Worm (Caenorhabditis elegans): ENCODE data around the gene ins-37.
A peak's percentile ranks its signal among the peaks of the same experiment; 100 is the strongest.

Gene ins-37

ce11 chrII:13834380-13835194 is 1.3 kb downstream of the ins-37 start (continued):
- TF ChIP-seq aha-1 (tag) = peak; percentile 99
- peak; percentile 97 for TF ChIP-seq hmg-1.1 (GFP tag; IDR thresholded peaks at IDR 0.05)
- peak; percentile 65 for TF ChIP-seq jun-1 (tag; optimal IDR thresholded peaks at IDR 0.05)
- TF ChIP-seq R02D3.7 (tag; optimal IDR thresholded peaks at IDR 0.05) = no peak
- peak; percentile 77 for TF ChIP-seq lim-7 (GFP tag; IDR thresholded peaks at IDR 0.05)
- TF ChIP-seq F37D6.2 (tag; optimal IDR thresholded peaks at IDR 0.05) = peak; percentile 87
- TF ChIP-seq unc-39 (tag; optimal IDR thresholded peaks at IDR 0.05) = no peak
- TF ChIP-seq nhr-10 (tag; optimal IDR thresholded peaks at IDR 0.05) = no peak
- TF ChIP-seq zip-2 (tag; optimal IDR thresholded peaks at IDR 0.05) = peak; percentile 69
- TF ChIP-seq lin-15B (tag; optimal IDR thresholded peaks at IDR 0.05) = no peak
- peak; percentile 92 for TF ChIP-seq lin-38 (GFP tag; IDR thresholded peaks at IDR 0.05)
- no peak for TF ChIP-seq zag-1 (tag; optimal IDR thresholded peaks at IDR 0.05)
- TF ChIP-seq lin-13 (GFP tag; optimal IDR thresholded peaks at IDR 0.05) = peak; percentile 89
- peak; percentile 97 for TF ChIP-seq nhr-42 (GFP tag; IDR thresholded peaks at IDR 0.05)
- TF ChIP-seq mdl-1 (tag; optimal IDR thresholded peaks at IDR 0.05) = peak; percentile 10 to 11
- peak; percentile 87 for TF ChIP-seq nhr-11 (tag; optimal IDR thresholded peaks at IDR 0.05)
- TF ChIP-seq ceh-82 (tag; optimal IDR thresholded peaks at IDR 0.05) = no peak
- TF ChIP-seq aly-2 (tag; optimal IDR thresholded peaks at IDR 0.05) = no peak
- TF ChIP-seq dve-1 (tag; optimal IDR thresholded peaks at IDR 0.05; ENCODE audit: insufficient read depth) = peak; percentile 95
- TF ChIP-seq tag-97 (GFP tag; IDR thresholded peaks at IDR 0.05) = no peak
- peak; percentile 79 for TF ChIP-seq spr-1 (tag; optimal IDR thresholded peaks at IDR 0.05)
- peak; percentile 66 for TF ChIP-seq zfp-2 (tag; optimal IDR thresholded peaks at IDR 0.05)
- peak; percentile 35 for TF ChIP-seq pqm-1 (tag; optimal IDR thresholded peaks at IDR 0.05)
- peak; percentile 24 for TF ChIP-seq mxl-3 (GFP tag; optimal IDR thresholded peaks at IDR 0.05)
- peak; percentile 56; the same call in 1 of the 2 replicates for TF ChIP-seq mxl-2 (GFP tag; conservative IDR thresholded peaks at IDR 0.05)
- peak; percentile 90 for TF ChIP-seq nhr-102 (tag; optimal IDR thresholded peaks at IDR 0.05)
- TF ChIP-seq fkh-10 (GFP tag; optimal IDR thresholded peaks at IDR 0.05) = peak; percentile 77
- peak; percentile 9 for TF ChIP-seq fos-1 (tag; optimal IDR thresholded peaks at IDR 0.05)
- TF ChIP-seq lir-3 (tag; optimal IDR thresholded peaks at IDR 0.05) = peak; percentile 67
- peak; percentile 86 for TF ChIP-seq D1046.2 (GFP tag; IDR thresholded peaks at IDR 0.05)
- TF ChIP-seq ctbp-1 (GFP tag; IDR thresholded peaks at IDR 0.05) = peak; percentile 93
- TF ChIP-seq Y105C5A.15 (GFP tag; IDR thresholded peaks at IDR 0.05) = 0 out of 2 replicates have a peak, but pooled peaks have one; percentile 65
- peak; percentile 79; the same call in 1 of the 2 replicates for TF ChIP-seq F44E2.7 (GFP tag; IDR thresholded peaks at IDR 0.05)
- TF ChIP-seq nhr-76 (tag; optimal IDR thresholded peaks at IDR 0.05) = no peak
- TF ChIP-seq snpc-1.2 (GFP tag; IDR thresholded peaks at IDR 0.05) = peak; percentile 76
- TF ChIP-seq unc-62 (GFP tag; optimal IDR thresholded peaks at IDR 0.05 in 1 of 2) = peak in 1 of 2 experiments; percentile 98
- TF ChIP-seq unc-62 (tag; optimal IDR thresholded peaks at IDR 0.05) = no peak
- TF ChIP-seq ceh-32 (tag; optimal IDR thresholded peaks at IDR 0.05; ENCODE audit: poor library complexity) = peak; percentile 73
- no peak for TF ChIP-seq F49E8.2 (tag; optimal IDR thresholded peaks at IDR 0.05; ENCODE audit: borderline replicate concordance)
- peak; percentile 70; the same call in 1 of the 2 replicates for TF ChIP-seq saeg-2 (GFP tag; IDR thresholded peaks at IDR 0.05)
- TF ChIP-seq unc-130 (GFP tag; optimal IDR thresholded peaks at IDR 0.05) = peak; percentile 20
- TF ChIP-seq egl-43 (GFP tag; IDR thresholded peaks at IDR 0.05) = peak; percentile 94
- TF ChIP-seq dpl-1 (GFP tag; optimal IDR thresholded peaks at IDR 0.05) = peak; percentile 82
- peak; percentile 88 for TF ChIP-seq hlh-30 (tag; optimal IDR thresholded peaks at IDR 0.05; ENCODE audit: insufficient read depth)
- TF ChIP-seq Y75B8A.6 (GFP tag; IDR thresholded peaks at IDR 0.05) = peak; percentile 84; the same call in 1 of the 2 replicates
- TF ChIP-seq dmd-9 (GFP tag; IDR thresholded peaks at IDR 0.05) = peak; percentile 85
- peak; percentile 94 for TF ChIP-seq rbr-2 (tag; optimal IDR thresholded peaks at IDR 0.05)
- peak; percentile 89 for TF ChIP-seq arid-1 (GFP tag; conservative IDR thresholded peaks at IDR 0.05)
- TF ChIP-seq sdz-12 (GFP tag; optimal IDR thresholded peaks at IDR 0.05) = no peak
- no peak for TF ChIP-seq ceh-62 (tag; optimal IDR thresholded peaks at IDR 0.05)
